Fruit fly (Drosophila melanogaster) whole organism, embryonic: ENCODE measurements around the gene CG1532.

Experiments used
- Bgb ChIP-seq: fragments of 200-800 bp; sonication (Bioruptor generic); IDR thresholded peaks from 2 replicates; pipeline ENCODE4 v1.3.6; 2022; ENCODE audit warnings: missing biosample characterization, missing genetic modification characterization; ENCODE audit not compliant: partially characterized antibody
- CG10431 ChIP-seq: fragments of 200-800 bp; sonication (Bioruptor generic); optimal IDR thresholded peaks from 3 replicates; lab custom pipeline; 2018; ENCODE audit warnings: missing biosample characterization, mild to moderate bottlenecking, missing genetic modification characterization
- CG10565 ChIP-seq: fragments of 200-800 bp; sonication (Bioruptor generic); optimal IDR thresholded peaks from 3 replicates; lab custom pipeline; 2016; ENCODE audit warnings: missing biosample characterization, mild to moderate bottlenecking, missing genetic modification characterization
- CG11456 ChIP-seq: fragments of 200-800 bp; sonication (Bioruptor generic); IDR thresholded peaks from 3 replicates; pipeline ENCODE4 v1.3.6; 2022; ENCODE audit warnings: missing biosample characterization, missing genetic modification characterization
- CG12155 ChIP-seq: fragments of 200-800 bp; sonication (Bioruptor generic); optimal IDR thresholded peaks from 3 replicates; lab custom pipeline; 2016; ENCODE audit warnings: missing biosample characterization, missing genetic modification characterization
- CG12219 ChIP-seq: fragments of 200-800 bp; sonication (Bioruptor generic); optimal IDR thresholded peaks from 3 replicates; lab custom pipeline; 2018; ENCODE audit warnings: missing biosample characterization, mild to moderate bottlenecking, missing genetic modification characterization
- CG1233 ChIP-seq: fragments of 200-800 bp; sonication (Bioruptor generic); optimal IDR thresholded peaks from 4 replicates; lab custom pipeline; 2018; ENCODE audit warnings: missing biosample characterization, mild to moderate bottlenecking, missing genetic modification characterization
- CG13775 ChIP-seq: fragments of 200-800 bp; sonication (Bioruptor generic); optimal IDR thresholded peaks from 3 replicates; lab custom pipeline; 2017; ENCODE audit warnings: missing biosample characterization, mild to moderate bottlenecking, missing genetic modification characterization
- CG14050 ChIP-seq: fragments of 200-800 bp; sonication (Bioruptor generic); IDR thresholded peaks from 3 replicates; pipeline ENCODE4 v1.3.6; 2022; ENCODE audit warnings: missing biosample characterization, missing genetic modification characterization
- CG17802 ChIP-seq: fragments of 200-800 bp; sonication (Bioruptor generic); optimal IDR thresholded peaks from 2 replicates; lab custom pipeline; 2018; ENCODE audit warnings: missing biosample characterization, mild to moderate bottlenecking, missing genetic modification characterization, moderate library complexity
- CG30020 ChIP-seq: fragments of 200-800 bp; optimal IDR thresholded peaks from 2 replicates; lab custom pipeline; 2019; ENCODE audit warnings: missing biosample characterization, mild to moderate bottlenecking, missing genetic modification characterization, moderate library complexity
- CG32532 ChIP-seq: fragments of 200-800 bp; sonication (Bioruptor generic); IDR thresholded peaks from 2 replicates; pipeline ENCODE4 v1.3.6; 2022; ENCODE audit warnings: missing biosample characterization, missing genetic modification characterization
- CG32772 ChIP-seq: fragments of 200-800 bp; sonication (Bioruptor generic); IDR thresholded peaks from 2 replicates; pipeline ENCODE4 v1.3.6; 2022; ENCODE audit warnings: missing biosample characterization, missing genetic modification characterization
- CG6272 ChIP-seq: fragments of 200-800 bp; sonication (Bioruptor generic); IDR thresholded peaks from 2 replicates; pipeline ENCODE4 v1.3.6; 2022; ENCODE audit warnings: missing biosample characterization, missing genetic modification characterization
- CG7987 ChIP-seq: fragments of 200-800 bp; sonication (Bioruptor generic); optimal IDR thresholded peaks from 2 replicates; lab custom pipeline; 2018; ENCODE audit warnings: missing biosample characterization, mild to moderate bottlenecking, missing genetic modification characterization, moderate library complexity
- CG8089 ChIP-seq: fragments of 200-800 bp; sonication (Bioruptor generic); optimal IDR thresholded peaks from 3 replicates; lab custom pipeline; 2016; ENCODE audit warnings: missing biosample characterization, missing genetic modification characterization
- CG9797 ChIP-seq: fragments of 200-800 bp; sonication (Bioruptor generic); optimal IDR thresholded peaks from 3 replicates; lab custom pipeline; 2018; ENCODE audit warnings: missing biosample characterization, mild to moderate bottlenecking, missing genetic modification characterization
- Chrac-16 ChIP-seq: fragments of 200-800 bp; sonication (Bioruptor generic); optimal IDR thresholded peaks from 3 replicates; lab custom pipeline; 2016; ENCODE audit warnings: missing biosample characterization, missing genetic modification characterization
- D19B ChIP-seq: fragments of 200-800 bp; sonication (Bioruptor generic); optimal IDR thresholded peaks from 2 replicates; lab custom pipeline; 2017; ENCODE audit warnings: missing biosample characterization, mild to moderate bottlenecking, missing genetic modification characterization
- Dip2 ChIP-seq: fragments of 200-800 bp; sonication (Bioruptor generic); IDR thresholded peaks from 2 replicates; pipeline ENCODE4 v1.3.6; 2022; ENCODE audit warnings: missing biosample characterization, missing genetic modification characterization
- Fer2 ChIP-seq: fragments of 200-800 bp; sonication (Bioruptor generic); optimal IDR thresholded peaks from 2 replicates; lab custom pipeline; 2018; ENCODE audit warnings: missing biosample characterization, mild to moderate bottlenecking, missing genetic modification characterization, moderate library complexity
- Hey ChIP-seq: fragments of 200-800 bp; sonication (Bioruptor generic); optimal IDR thresholded peaks from 3 replicates; lab custom pipeline; 2018; ENCODE audit warnings: missing biosample characterization, mild to moderate bottlenecking, missing genetic modification characterization
- Lhr ChIP-seq: fragments of 200-800 bp; sonication (Bioruptor generic); optimal IDR thresholded peaks from 3 replicates; lab custom pipeline; 2017; ENCODE audit warnings: mild to moderate bottlenecking, missing biosample characterization, missing genetic modification reagents, missing genetic modification characterization
- MTF-1 ChIP-seq: fragments of 200-800 bp; sonication (Bioruptor generic); optimal IDR thresholded peaks from 2 replicates; lab custom pipeline; 2018; ENCODE audit warnings: missing biosample characterization, mild to moderate bottlenecking, missing genetic modification characterization, borderline replicate concordance
- NC2β ChIP-seq: fragments of 200-800 bp; sonication (Bioruptor generic); optimal IDR thresholded peaks from 2 replicates; lab custom pipeline; 2016; ENCODE audit warnings: missing biosample characterization, missing genetic modification characterization
- Oli ChIP-seq: fragments of 200-800 bp; sonication (Bioruptor generic); optimal IDR thresholded peaks from 2 replicates; lab custom pipeline; 2018; ENCODE audit warnings: missing biosample characterization, mild to moderate bottlenecking, missing genetic modification characterization, moderate library complexity
- Ravus ChIP-seq: fragments of 200-800 bp; sonication (Bioruptor generic); IDR thresholded peaks from 2 replicates; pipeline ENCODE4 v1.3.6; 2022; ENCODE audit warnings: missing biosample characterization, missing genetic modification characterization
- Sox102F ChIP-seq: fragments of 200-800 bp; sonication (Bioruptor generic); optimal IDR thresholded peaks from 2 replicates; lab custom pipeline; 2018; ENCODE audit warnings: missing biosample characterization, mild to moderate bottlenecking, missing genetic modification characterization, moderate library complexity
- az2 ChIP-seq: fragments of 200-800 bp; sonication (Bioruptor generic); optimal IDR thresholded peaks from 3 replicates; lab custom pipeline; 2016; ENCODE audit warnings: missing biosample characterization, missing genetic modification characterization
- crc ChIP-seq: fragments of 200-800 bp; sonication (Bioruptor generic); optimal IDR thresholded peaks from 2 replicates; lab custom pipeline; 2016; ENCODE audit warnings: missing biosample characterization, missing genetic modification characterization
- croc ChIP-seq: fragments of 200-800 bp; sonication (Bioruptor generic); conservative IDR thresholded peaks from 3 replicates; pipeline ENCODE4 v1.3.6; 2022; ENCODE audit warnings: missing biosample characterization, missing genetic modification characterization
- esg ChIP-seq: fragments of 200-800 bp; sonication (Bioruptor generic); conservative IDR thresholded peaks from 2 replicates; pipeline ENCODE4 v1.3.6; 2022; ENCODE audit warnings: missing biosample characterization, missing genetic modification characterization
- fd102C ChIP-seq: fragments of 200-800 bp; sonication (Bioruptor generic); optimal IDR thresholded peaks from 2 replicates; lab custom pipeline; 2018; ENCODE audit warnings: missing biosample characterization, mild to moderate bottlenecking, missing genetic modification characterization, moderate library complexity
- fd96Cb ChIP-seq: fragments of 200-800 bp; sonication (Bioruptor generic); optimal IDR thresholded peaks from 2 replicates; lab custom pipeline; 2018; ENCODE audit warnings: missing biosample characterization, mild to moderate bottlenecking, missing genetic modification characterization, moderate library complexity
- gce ChIP-seq: fragments of 200-800 bp; sonication (Bioruptor generic); IDR thresholded peaks from 3 replicates; pipeline ENCODE4 v1.3.6; 2022; ENCODE audit warnings: missing biosample characterization, missing genetic modification characterization
- lola ChIP-seq, 3 experiments: fragments of >200 bp in 2 of 3; fragments of 200-800 bp in 1 of 3; sonication (Bioruptor generic) in 1 of 3; optimal IDR thresholded peaks; 2 replicates each; lab custom pipeline; 2017 to 2019; ENCODE audit warnings: missing biosample characterization in 3 of 3, missing genetic modification characterization in 3 of 3, mild to moderate bottlenecking in 1 of 3, moderate library complexity in 1 of 3
- lov ChIP-seq, 2 experiments: fragments of 200-800 bp in 1 of 2; fragments of >200 bp in 1 of 2; sonication (Bioruptor generic) in 1 of 2; IDR thresholded peaks in 1 of 2; optimal IDR thresholded peaks in 1 of 2; 2 replicates in 1 of 2; 3 replicates in 1 of 2; pipeline versions ENCODE4 v1.3.6 to Lab custom; 2017 to 2022; ENCODE audit warnings: missing biosample characterization in 1 of 2, missing genetic modification characterization in 1 of 2
- nau ChIP-seq: fragments of 200-800 bp; sonication (Bioruptor generic); optimal IDR thresholded peaks from 3 replicates; lab custom pipeline; 2017; ENCODE audit warnings: missing biosample characterization, mild to moderate bottlenecking, missing genetic modification characterization, missing genetic modification reagents
- nerfin-2 ChIP-seq: fragments of 200-800 bp; sonication (Bioruptor generic); IDR thresholded peaks from 2 replicates; pipeline ENCODE4 v1.3.6; 2022; ENCODE audit warnings: missing biosample characterization, missing genetic modification characterization; ENCODE audit not compliant: partially characterized antibody
- p53 ChIP-seq: fragments of 200-800 bp; sonication (Bioruptor generic); optimal IDR thresholded peaks from 2 replicates; lab custom pipeline; 2016; ENCODE audit warnings: missing biosample characterization, missing genetic modification characterization
- repo ChIP-seq: fragments of 200-800 bp; sonication (Bioruptor generic); optimal IDR thresholded peaks from 2 replicates; lab custom pipeline; 2016; ENCODE audit warnings: missing biosample characterization, missing genetic modification characterization
- rib ChIP-seq: fragments of 200-800 bp; sonication (Bioruptor generic); IDR thresholded peaks from 2 replicates; pipeline ENCODE4 v1.3.6; 2022; ENCODE audit warnings: missing biosample characterization, missing genetic modification characterization
- sqz ChIP-seq: fragments of 200-800 bp; sonication (Bioruptor generic); optimal IDR thresholded peaks from 3 replicates; lab custom pipeline; 2018; ENCODE audit warnings: missing biosample characterization, mild to moderate bottlenecking, missing genetic modification characterization
- sug ChIP-seq: fragments of 200-800 bp; optimal IDR thresholded peaks from 2 replicates; lab custom pipeline; 2019; ENCODE audit warnings: missing biosample characterization, mild to moderate bottlenecking, missing genetic modification characterization, moderate library complexity
- tgo ChIP-seq: fragments of 200-800 bp; sonication (Bioruptor generic); IDR thresholded peaks from 3 replicates; pipeline ENCODE4 v1.3.6; 2022; ENCODE audit warnings: missing biosample characterization, missing genetic modification characterization
- usp ChIP-seq: fragments of >200 bp; optimal IDR thresholded peaks from 2 replicates; lab custom pipeline; 2017; ENCODE audit warnings: missing biosample characterization, missing genetic modification characterization
- wor ChIP-seq: fragments of 200-800 bp; sonication (Bioruptor generic); IDR thresholded peaks from 2 replicates; pipeline ENCODE4 v1.3.6; 2022; ENCODE audit warnings: missing biosample characterization, missing genetic modification characterization
- z ChIP-seq: fragments of 200-800 bp; sonication (Bioruptor generic); IDR thresholded peaks from 3 replicates; pipeline ENCODE4 v1.3.6; 2022; ENCODE audit warnings: missing biosample characterization, missing genetic modification characterization

Gene CG1532

dm6 chrX:21053099-21053715 lies 25.0 kb upstream of the CG1532 start (continued):
- TF ChIP-seq croc, result no peak; the same call in 2 of the 3 replicates
- peak; percentile 87 for TF ChIP-seq CG11456
- TF ChIP-seq CG12219, result peak; percentile 74
- TF ChIP-seq lola (GFP tag; optimal IDR thresholded peaks at IDR 0.05; lab: Kevin White, UChicago), result peak in 1 of 3 experiments; percentile 33
- TF ChIP-seq CG12155 (GFP tag; lab: Kevin White, UChicago), result peak; percentile 45
- peak; percentile 94 for TF ChIP-seq CG7987 (GFP tag; lab: Kevin White, UChicago)
- peak; percentile 84 for TF ChIP-seq nau (GFP tag; lab: Kevin White, UChicago)
- no peak for TF ChIP-seq Dip2 (GFP tag; lab: Robert Waterston, UW)
- TF ChIP-seq CG10565 (GFP tag; lab: Kevin White, UChicago), result peak; percentile 14
- peak; percentile 47 for TF ChIP-seq az2 (GFP tag; lab: Kevin White, UChicago)
- TF ChIP-seq rib, result peak; percentile 61
- peak; percentile 22 for TF ChIP-seq crc
- peak; percentile 75 for TF ChIP-seq Hey
- TF ChIP-seq nerfin-2 (GFP tag; lab: Robert Waterston, UW), result peak; percentile 56
- no peak for TF ChIP-seq wor (GFP tag; lab: Robert Waterston, UW)
- no peak for TF ChIP-seq Sox102F (GFP tag; lab: Kevin White, UChicago)
- peak; percentile 40; the same call in 1 of the 3 replicates for TF ChIP-seq CG14050 (GFP tag; lab: Robert Waterston, UW)
- TF ChIP-seq Chrac-16 (GFP tag; lab: Kevin White, UChicago), result no peak
- peak; percentile 36; the same call in 1 of the 2 replicates for TF ChIP-seq CG32772
- peak; percentile 61 for TF ChIP-seq repo
- TF ChIP-seq Oli (tag; lab: Kevin White, UChicago), result peak; percentile 47
- TF ChIP-seq CG1233 (GFP tag; lab: Kevin White, UChicago), result peak; percentile 84
- TF ChIP-seq Fer2 (tag; lab: Kevin White, UChicago), result peak; percentile 63
- TF ChIP-seq fd96Cb (tag; lab: Kevin White, UChicago), result peak; percentile 43
- TF ChIP-seq CG30020 (tag; lab: Kevin White, UChicago), result peak; percentile 29
- TF ChIP-seq NC2β, result peak; percentile 87
- peak; percentile 82 for TF ChIP-seq CG13775 (GFP tag; lab: Kevin White, UChicago)
- peak; percentile 49 for TF ChIP-seq D19B (GFP tag; lab: Kevin White, UChicago)
- TF ChIP-seq CG17802, result peak; percentile 56
- no peak for TF ChIP-seq Ravus (GFP tag; lab: Robert Waterston, UW)
- TF ChIP-seq z (GFP tag; lab: Robert Waterston, UW), result no peak
- TF ChIP-seq usp (GFP tag; lab: Kevin White, UChicago), result no peak
- peak; percentile 73 for TF ChIP-seq sqz (GFP tag; lab: Kevin White, UChicago)
- TF ChIP-seq p53 (GFP tag; lab: Kevin White, UChicago), result peak; percentile 61
- TF ChIP-seq gce, result peak; percentile 87
- TF ChIP-seq fd102C (GFP tag; lab: Kevin White, UChicago), result peak; percentile 33
- peak; percentile 61 for TF ChIP-seq Lhr
- peak; percentile 87 for TF ChIP-seq Bgb (GFP tag; lab: Robert Waterston, UW)
- TF ChIP-seq MTF-1, result peak; percentile 95
- TF ChIP-seq esg (GFP tag; lab: Robert Waterston, UW), result no peak
- peak; percentile 84 for TF ChIP-seq CG32532 (GFP tag; lab: Robert Waterston, UW)
- TF ChIP-seq CG8089 (GFP tag; lab: Kevin White, UChicago), result peak; percentile 72
- TF ChIP-seq CG10431, result peak; percentile 80
- peak; percentile 43; the same call in 2 of the 3 replicates for TF ChIP-seq tgo (GFP tag; lab: Robert Waterston, UW)
- TF ChIP-seq lov (optimal IDR thresholded peaks at IDR 0.05; lab: Kevin White, UChicago), result no peak
- TF ChIP-seq lov (GFP tag; IDR thresholded peaks at IDR 0.05; lab: Robert Waterston, UW), result peak; percentile 85
- peak; percentile 48; the same call in 1 of the 2 replicates for TF ChIP-seq CG6272 (GFP tag; lab: Robert Waterston, UW)
- TF ChIP-seq sug (tag; lab: Kevin White, UChicago), result peak; percentile 61
- TF ChIP-seq CG9797 (GFP tag; lab: Kevin White, UChicago), result peak; percentile 27
